Worm (Caenorhabditis elegans) whole organism, young adult: ENCODE data around the gene srd-35.
"Not testable (repeated sequence)": the region's sequence is repeated elsewhere in the genome, so short reads cannot be mapped to it uniquely, and the experiment has no call there.

ENCODE experiments used
- B0261.1 ChIP-seq: sonication (generic microtip); optimal IDR thresholded peaks from 2 replicates; lab custom pipeline; 2016; ENCODE audit warnings: mild to moderate bottlenecking, missing genetic modification characterization, moderate library complexity, missing compliant biosample characterization
- B0336.3 ChIP-seq: fragments of 200-800 bp; sonication (Bioruptor generic); IDR thresholded peaks from 2 replicates; pipeline ENCODE4 v1.3.6; 2022; ENCODE audit warnings: missing genetic modification characterization, missing compliant biosample characterization
- C06A6.2 ChIP-seq: fragments of 200-800 bp; sonication (Bioruptor generic); conservative IDR thresholded peaks from 2 replicates; pipeline ENCODE4 v1.3.6; 2022; ENCODE audit warnings: missing genetic modification characterization, missing compliant biosample characterization
- D2030.7 ChIP-seq: fragments of 200-800 bp; sonication (Bioruptor generic); IDR thresholded peaks from 2 replicates; pipeline ENCODE4 v1.3.6; 2022; ENCODE audit warnings: missing genetic modification reagents, missing genetic modification characterization, missing compliant biosample characterization
- F33H1.4 ChIP-seq: fragments of 200-800 bp; sonication (Bioruptor generic); IDR thresholded peaks from 2 replicates; pipeline ENCODE4 v1.3.6; 2022; ENCODE audit warnings: missing genetic modification reagents, missing genetic modification characterization, missing compliant biosample characterization
- F37B4.10 ChIP-seq: fragments of 200-800 bp; sonication (Bioruptor generic); IDR thresholded peaks from 2 replicates; pipeline ENCODE4 v1.3.6; 2022; ENCODE audit warnings: missing genetic modification characterization, missing compliant biosample characterization
- K11D2.4 ChIP-seq: fragments of 200-800 bp; sonication (Bioruptor generic); IDR thresholded peaks from 2 replicates; pipeline ENCODE4 v1.3.6; 2022; ENCODE audit warnings: missing genetic modification reagents, missing genetic modification characterization, missing compliant biosample characterization
- Y53G8AR.9 ChIP-seq: fragments of 200-800 bp; sonication (Bioruptor generic); conservative IDR thresholded peaks from 2 replicates; pipeline ENCODE4 v1.3.6; 2022; ENCODE audit warnings: missing genetic modification reagents, missing genetic modification characterization, missing compliant biosample characterization
- Y67H2A.10 ChIP-seq: fragments of 200-800 bp; sonication (Bioruptor generic); conservative IDR thresholded peaks from 2 replicates; pipeline ENCODE4 v1.3.6; 2022; ENCODE audit warnings: missing genetic modification reagents, missing genetic modification characterization, missing compliant biosample characterization
- atf-7 ChIP-seq: sonication (generic microtip); optimal IDR thresholded peaks from 2 replicates; lab custom pipeline; 2017; ENCODE audit warnings: mild to moderate bottlenecking, missing genetic modification characterization, missing compliant biosample characterization
- attf-3 ChIP-seq: fragments of 200-800 bp; sonication (Bioruptor generic); conservative IDR thresholded peaks from 2 replicates; pipeline ENCODE4 v1.3.6; 2022; ENCODE audit warnings: missing genetic modification reagents, missing genetic modification characterization, missing compliant biosample characterization
- attf-5 ChIP-seq: fragments of 200-800 bp; sonication (Bioruptor generic); optimal IDR thresholded peaks from 2 replicates; lab custom pipeline; 2018; ENCODE audit warnings: mild to moderate bottlenecking, missing genetic modification characterization, missing compliant biosample characterization
- attf-6 ChIP-seq: fragments of 200-800 bp; sonication (Bioruptor generic); IDR thresholded peaks from 2 replicates; pipeline ENCODE4 v1.3.6; 2022; ENCODE audit warnings: missing genetic modification reagents, missing genetic modification characterization, missing compliant biosample characterization
- cebp-1 ChIP-seq, 2 experiments: fragments of 200-800 bp in 1 of 2; sonication (Bioruptor generic) in 1 of 2; sonication (generic microtip) in 1 of 2; IDR thresholded peaks in 1 of 2; optimal IDR thresholded peaks in 1 of 2; 2 replicates each; pipeline versions ENCODE4 v1.3.6 to Lab custom; 2017 to 2022; ENCODE audit warnings: missing compliant biosample characterization in 2 of 2, missing genetic modification characterization in 2 of 2, mild to moderate bottlenecking in 1 of 2, missing genetic modification reagents in 1 of 2, moderate library complexity in 1 of 2
- ceh-100 ChIP-seq: fragments of 200-800 bp; sonication (Bioruptor generic); IDR thresholded peaks from 2 replicates; pipeline ENCODE4 v1.3.6; 2022; ENCODE audit warnings: missing genetic modification reagents, missing genetic modification characterization, missing compliant biosample characterization
- ceh-27 ChIP-seq: fragments of 200-800 bp; sonication (Bioruptor generic); optimal IDR thresholded peaks from 2 replicates; lab custom pipeline; 2018; ENCODE audit warnings: mild to moderate bottlenecking, missing genetic modification characterization, moderate library complexity, missing compliant biosample characterization
- dox-1 ChIP-seq: fragments of 200-800 bp; sonication (Bioruptor generic); IDR thresholded peaks from 2 replicates; pipeline ENCODE4 v1.3.6; 2022; ENCODE audit warnings: missing genetic modification reagents, missing genetic modification characterization, missing compliant biosample characterization
- dpl-1 ChIP-seq: fragments of 150-350 bp; optimal IDR thresholded peaks from 2 replicates; lab custom pipeline; 2014; ENCODE audit warnings: missing biosample characterization, missing genetic modification reagents, missing genetic modification characterization
- egl-18 ChIP-seq: fragments of 200-800 bp; sonication (Bioruptor generic); IDR thresholded peaks from 2 replicates; pipeline ENCODE4 v1.3.6; 2022; ENCODE audit warnings: missing genetic modification reagents, missing genetic modification characterization, missing compliant biosample characterization
- egl-44 ChIP-seq: fragments of 200-800 bp; sonication (Bioruptor generic); IDR thresholded peaks from 2 replicates; pipeline ENCODE4 v1.3.6; 2022; ENCODE audit warnings: missing genetic modification reagents, missing genetic modification characterization, missing compliant biosample characterization
- egrh-3 ChIP-seq: fragments of 200-800 bp; sonication (Bioruptor generic); IDR thresholded peaks from 2 replicates; pipeline ENCODE4 v1.3.6; 2022; ENCODE audit warnings: missing genetic modification reagents, missing genetic modification characterization, missing compliant biosample characterization
- hlh-26 ChIP-seq: fragments of 200-800 bp; sonication (Bioruptor generic); conservative IDR thresholded peaks from 2 replicates; pipeline ENCODE4 v1.3.6; 2022; ENCODE audit warnings: missing genetic modification reagents, missing genetic modification characterization, missing compliant biosample characterization
- hmg-1.2 ChIP-seq: fragments of 200-800 bp; sonication (Bioruptor generic); IDR thresholded peaks from 2 replicates; pipeline ENCODE4 v1.3.6; 2022; ENCODE audit warnings: missing genetic modification reagents, missing genetic modification characterization, missing compliant biosample characterization
- let-607 ChIP-seq, 2 experiments: fragments of 200-800 bp in 1 of 2; sonication (Bioruptor generic) in 1 of 2; sonication (generic microtip) in 1 of 2; optimal IDR thresholded peaks; 2 replicates each; lab custom pipeline; 2016 to 2018; ENCODE audit warnings: mild to moderate bottlenecking in 2 of 2, missing compliant biosample characterization in 2 of 2, missing genetic modification characterization in 2 of 2, moderate library complexity in 2 of 2, missing genotype in 1 of 2
- lin-26 ChIP-seq: fragments of 200-800 bp; sonication (Bioruptor generic); IDR thresholded peaks from 2 replicates; pipeline ENCODE4 v1.3.6; 2022; ENCODE audit warnings: missing genetic modification reagents, missing genetic modification characterization, missing compliant biosample characterization
- lin-35 ChIP-seq, 3 experiments: fragments of 150-350 bp in 2 of 3; sonication (generic microtip) in 1 of 3; optimal IDR thresholded peaks; 2 replicates each; lab custom pipeline; 2014 to 2018; ENCODE audit warnings: missing biosample characterization in 3 of 3, missing genetic modification characterization in 3 of 3, missing genetic modification reagents in 3 of 3
- lin-40 ChIP-seq: sonication (generic microtip); optimal IDR thresholded peaks from 2 replicates; lab custom pipeline; 2016; ENCODE audit warnings: missing genetic modification characterization, mild to moderate bottlenecking, missing compliant biosample characterization, missing genotype, missing genetic modification reagents
- lin-54 ChIP-seq: fragments of 200-800 bp; sonication (Bioruptor generic); optimal IDR thresholded peaks from 2 replicates; lab custom pipeline; 2018; ENCODE audit warnings: mild to moderate bottlenecking, missing genetic modification characterization, missing compliant biosample characterization
- lsl-1 ChIP-seq: fragments of 200-800 bp; sonication (Bioruptor generic); optimal IDR thresholded peaks from 2 replicates; lab custom pipeline; 2018; ENCODE audit warnings: mild to moderate bottlenecking, missing genetic modification characterization, moderate library complexity, missing compliant biosample characterization
- madf-3 ChIP-seq: fragments of 200-800 bp; sonication (Bioruptor generic); IDR thresholded peaks from 2 replicates; pipeline ENCODE4 v1.3.6; 2022; ENCODE audit warnings: missing genetic modification reagents, missing genetic modification characterization, missing compliant biosample characterization
- madf-6 ChIP-seq: fragments of 200-800 bp; sonication (Bioruptor generic); IDR thresholded peaks from 2 replicates; pipeline ENCODE4 v1.3.6; 2022; ENCODE audit warnings: missing genetic modification reagents, missing genetic modification characterization, missing compliant biosample characterization
- madf-8 ChIP-seq: fragments of 200-800 bp; sonication (Bioruptor generic); conservative IDR thresholded peaks from 2 replicates; pipeline ENCODE4 v1.3.6; 2022; ENCODE audit warnings: missing genetic modification reagents, missing genetic modification characterization, missing compliant biosample characterization
- nfyb-1 ChIP-seq: fragments of 200-800 bp; sonication (Bioruptor generic); IDR thresholded peaks from 2 replicates; pipeline ENCODE4 v1.3.6; 2022; ENCODE audit warnings: missing genetic modification reagents, missing genetic modification characterization, missing compliant biosample characterization
- nhr-80 ChIP-seq: sonication (generic microtip); optimal IDR thresholded peaks from 2 replicates; lab custom pipeline; 2016; ENCODE audit warnings: missing genetic modification characterization, missing compliant biosample characterization
- nhr-90 ChIP-seq: sonication (generic microtip); optimal IDR thresholded peaks from 2 replicates; lab custom pipeline; 2016; ENCODE audit warnings: missing genotype, mild to moderate bottlenecking, missing genetic modification characterization, missing compliant biosample characterization
- pbrm-1 ChIP-seq: fragments of 200-800 bp; sonication (Bioruptor generic); IDR thresholded peaks from 2 replicates; pipeline ENCODE4 v1.3.6; 2022; ENCODE audit warnings: missing genetic modification reagents, missing genetic modification characterization, missing compliant biosample characterization
- rcor-1 ChIP-seq: fragments of 200-800 bp; sonication (Bioruptor generic); IDR thresholded peaks from 2 replicates; pipeline ENCODE4 v1.3.6; 2022; ENCODE audit warnings: missing genetic modification reagents, missing genetic modification characterization, missing compliant biosample characterization
- snpc-4 ChIP-seq, 5 experiments: fragments of 150-350 bp in 1 of 5; sonication (generic microtip) in 4 of 5; optimal IDR thresholded peaks; 2 replicates each; lab custom pipeline; 2014 to 2018; ENCODE audit warnings: missing genetic modification characterization in 5 of 5, missing biosample characterization in 3 of 5, antibody characterized with exemption in 2 of 5, mild to moderate bottlenecking in 2 of 5, missing compliant biosample characterization in 2 of 5, missing genotype in 2 of 5, moderate library complexity in 2 of 5, missing genetic modification reagents in 1 of 5
- zfh-2 ChIP-seq: fragments of 200-800 bp; sonication (Bioruptor generic); conservative IDR thresholded peaks from 2 replicates; pipeline ENCODE4 v1.3.6; 2022; ENCODE audit warnings: missing genetic modification reagents, missing genetic modification characterization, missing compliant biosample characterization
- ztf-18 ChIP-seq: sonication (generic microtip); optimal IDR thresholded peaks from 2 replicates; lab custom pipeline; 2016; ENCODE audit warnings: missing genotype, mild to moderate bottlenecking, missing genetic modification characterization, missing compliant biosample characterization
- ztf-25 ChIP-seq: fragments of 200-800 bp; sonication (Bioruptor generic); IDR thresholded peaks from 2 replicates; pipeline ENCODE4 v1.3.6; 2022; ENCODE audit warnings: missing genetic modification reagents, missing genetic modification characterization, missing compliant biosample characterization
- ztf-26 ChIP-seq: sonication (generic microtip); optimal IDR thresholded peaks from 2 replicates; lab custom pipeline; 2017; ENCODE audit warnings: missing genetic modification characterization, missing compliant biosample characterization
- ztf-28 ChIP-seq: fragments of 200-800 bp; sonication (Bioruptor generic); IDR thresholded peaks from 2 replicates; pipeline ENCODE4 v1.3.6; 2022; ENCODE audit warnings: missing genetic modification reagents, missing genetic modification characterization, missing compliant biosample characterization
- ztf-3 ChIP-seq: fragments of 200-800 bp; sonication (Bioruptor generic); optimal IDR thresholded peaks from 2 replicates; lab custom pipeline; 2018; ENCODE audit warnings: mild to moderate bottlenecking, missing genetic modification characterization, missing compliant biosample characterization

Gene srd-35

DNA sequence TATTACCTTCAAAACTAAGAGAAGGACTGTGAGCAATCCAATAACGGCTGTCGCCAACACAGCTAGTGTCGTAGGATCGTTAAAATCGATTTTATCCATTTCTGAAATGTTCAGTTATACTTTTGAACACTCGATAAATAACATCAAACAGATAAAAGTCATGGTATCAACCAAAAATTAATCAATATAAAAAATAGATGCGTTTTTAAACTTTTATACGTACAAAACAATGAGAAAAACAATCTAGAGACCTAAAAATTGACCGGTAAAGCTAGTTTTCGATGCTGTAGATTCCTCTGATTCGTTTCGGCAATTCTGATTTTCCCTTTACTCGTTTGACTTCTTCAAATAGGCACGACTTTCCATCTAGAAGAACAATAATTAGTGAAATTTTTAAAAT lies 2.9 kb downstream of the srd-35 start, which contains the start of gene R186.3:
TSS of gene R186.3 (minus strand) at position 101 of the 400 bp plus-strand sequence.
- no peak for TF ChIP-seq egl-44 (GFP tag; lab: Robert Waterston, UW)
- no peak for TF ChIP-seq attf-3 (GFP tag; lab: Robert Waterston, UW)
- no peak for TF ChIP-seq lin-35 (GFP tag; optimal IDR thresholded peaks at IDR 0.05; lab: Kevin White, UChicago)
- no peak for TF ChIP-seq B0336.3 (GFP tag; lab: Robert Waterston, UW)
- TF ChIP-seq atf-7 (tag; lab: Kevin White, UChicago) = no peak
- no peak for TF ChIP-seq hlh-26 (GFP tag; lab: Robert Waterston, UW)
- TF ChIP-seq pbrm-1 (GFP tag; lab: Robert Waterston, UW) = no peak
- no peak for TF ChIP-seq madf-6 (GFP tag; lab: Robert Waterston, UW)
- no peak for TF ChIP-seq ztf-25 (GFP tag; lab: Robert Waterston, UW)
- no peak for TF ChIP-seq zfh-2 (GFP tag; lab: Robert Waterston, UW)
- TF ChIP-seq dpl-1 (GFP tag; lab: Kevin White, UChicago) = no peak

DNA sequence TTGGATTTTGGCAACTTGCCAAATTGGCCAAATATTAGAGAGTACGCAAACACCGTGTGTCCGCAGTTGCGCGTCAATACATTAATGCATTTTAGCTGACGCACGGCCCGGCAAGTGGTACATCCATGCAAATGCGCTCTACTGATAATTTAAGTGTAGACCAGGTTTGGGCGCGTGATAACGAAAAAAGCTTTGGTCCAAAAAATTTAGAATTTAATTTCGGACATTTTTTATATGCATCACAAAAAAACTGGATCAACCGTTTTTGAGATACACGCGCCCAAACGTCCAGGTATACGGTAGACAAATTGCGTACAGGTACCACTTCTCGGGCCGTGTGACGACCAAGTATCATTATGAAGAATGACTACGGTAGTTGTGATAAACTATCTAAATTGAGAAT lies 3.8 kb downstream of the srd-35 start, which contains the start of gene R186.8:
TSS of gene R186.8 (minus strand) at position 58 of the 403 bp plus-strand sequence.
- TF ChIP-seq Y67H2A.10 (GFP tag; lab: Robert Waterston, UW) = peak; percentile 68; the same call in 1 of the 2 replicates
- TF ChIP-seq Y53G8AR.9 (GFP tag; lab: Robert Waterston, UW) = peak; percentile 70
- peak; percentile 57; the same call in 1 of the 2 replicates for TF ChIP-seq egrh-3 (GFP tag; lab: Robert Waterston, UW)
- peak; percentile 76; the same call in 1 of the 2 replicates for TF ChIP-seq B0336.3 (GFP tag; lab: Robert Waterston, UW)
- peak; percentile 83 for TF ChIP-seq lin-40 (tag; lab: Kevin White, UChicago)
- TF ChIP-seq ceh-100 (GFP tag; lab: Robert Waterston, UW) = peak; percentile 72
- peak; percentile 68 for TF ChIP-seq nhr-80 (tag; lab: Kevin White, UChicago)
- TF ChIP-seq lin-26 (GFP tag; lab: Robert Waterston, UW) = peak; percentile 68; the same call in 1 of the 2 replicates
- 0 out of 2 replicates have a peak, but pooled peaks have one; percentile 70 for TF ChIP-seq F37B4.10
- TF ChIP-seq madf-8 (GFP tag; lab: Robert Waterston, UW) = peak; percentile 28; the same call in 1 of the 2 replicates
- TF ChIP-seq K11D2.4 (GFP tag; lab: Robert Waterston, UW) = peak; percentile 91
- peak; percentile 78; the same call in 1 of the 2 replicates for TF ChIP-seq madf-3 (GFP tag; lab: Robert Waterston, UW)
- peak; percentile 70 for TF ChIP-seq F33H1.4
- peak; percentile 8 for TF ChIP-seq B0261.1 (tag; lab: Kevin White, UChicago)
- peak; percentile 40; the same call in 1 of the 2 replicates for TF ChIP-seq C06A6.2 (GFP tag; lab: Robert Waterston, UW)
- peak; percentile 92 for TF ChIP-seq attf-5 (GFP tag; lab: Kevin White, UChicago)
- TF ChIP-seq egl-18 (GFP tag; lab: Robert Waterston, UW) = 0 out of 2 replicates have a peak, but pooled peaks have one; percentile 56
- peak; percentile 29; the same call in 1 of the 2 replicates for TF ChIP-seq attf-6
- TF ChIP-seq cebp-1 (GFP tag; IDR thresholded peaks at IDR 0.05; lab: Robert Waterston, UW) = peak; percentile 57; the same call in 1 of the 2 replicates
- TF ChIP-seq cebp-1 (tag; optimal IDR thresholded peaks at IDR 0.05; lab: Kevin White, UChicago) = peak; percentile 58
- TF ChIP-seq ztf-3 (GFP tag; lab: Kevin White, UChicago) = peak; percentile 23
- TF ChIP-seq lsl-1 (GFP tag; lab: Kevin White, UChicago) = peak; percentile 76
- peak; percentile 92 for TF ChIP-seq hmg-1.2 (GFP tag; lab: Robert Waterston, UW)
- TF ChIP-seq snpc-4 (GFP tag; optimal IDR thresholded peaks at IDR 0.05; lab: Kevin White, UChicago) = not testable (repeated sequence)
- TF ChIP-seq snpc-4 (tag; optimal IDR thresholded peaks at IDR 0.05; lab: Kevin White, UChicago) = peak in 2 of 4 experiments; percentile 58 to 64
- peak; percentile 81 for TF ChIP-seq rcor-1 (GFP tag; lab: Robert Waterston, UW)
- peak; percentile 79 for TF ChIP-seq D2030.7 (GFP tag; lab: Robert Waterston, UW)
- 0 out of 2 replicates have a peak, but pooled peaks have one; percentile 18 for TF ChIP-seq ztf-28
- TF ChIP-seq ztf-26 = peak; percentile 71
- peak; percentile 97 for TF ChIP-seq dox-1 (GFP tag; lab: Robert Waterston, UW)
- peak; percentile 66 for TF ChIP-seq lin-54
- peak; percentile 91 to 94 for TF ChIP-seq let-607 (tag; optimal IDR thresholded peaks at IDR 0.05; lab: Kevin White, UChicago)
- peak; percentile 40 for TF ChIP-seq ceh-27 (GFP tag; lab: Kevin White, UChicago)
- TF ChIP-seq attf-3 (GFP tag; lab: Robert Waterston, UW) = peak; percentile 88
- peak; percentile 72 for TF ChIP-seq ztf-18 (tag; lab: Kevin White, UChicago)
- peak; percentile 86 for TF ChIP-seq nfyb-1
- peak; percentile 16 for TF ChIP-seq nhr-90 (tag; lab: Kevin White, UChicago)
